Worm (Caenorhabditis elegans): Measurements from ENCODE around the gene C44B7.11.

The C44B7.11 gene

ce11 chrII:6851938-6852337 lies 45.4 kb downstream of the C44B7.11 start, which contains the start of gene C04A2.15:
Gene C04A2.15, plus strand, starts transcription at chrII:6852236.
- TF ChIP-seq F13H6.1 (tag; optimal IDR thresholded peaks at IDR 0.05) (peak; percentile 42), sma-3 (GFP tag; optimal IDR thresholded peaks at IDR 0.05) (no peak)

ce11 chrII:6849308-6849707 lies 48.0 kb downstream of the C44B7.11 start:
- TF ChIP-seq ceh-82 (tag; optimal IDR thresholded peaks at IDR 0.05) (no peak), nhr-10 (tag; optimal IDR thresholded peaks at IDR 0.05) (no peak), alr-1 (tag; optimal IDR thresholded peaks at IDR 0.05) (no peak), R02D3.7 (tag; optimal IDR thresholded peaks at IDR 0.05) (no peak), lin-11 (tag; optimal IDR thresholded peaks at IDR 0.05) (no peak), nhr-237 (tag; optimal IDR thresholded peaks at IDR 0.05) (no peak), sma-3 (GFP tag; optimal IDR thresholded peaks at IDR 0.05) (peak; percentile 82), skn-1 (tag; optimal IDR thresholded peaks at IDR 0.05) (no peak), nhr-6 (tag; optimal IDR thresholded peaks at IDR 0.05) (peak; percentile 56), lin-39 (tag; optimal IDR thresholded peaks at IDR 0.05) (no peak), egl-27 (tag; optimal IDR thresholded peaks at IDR 0.05) (peak; percentile 97), ztf-4 (tag; optimal IDR thresholded peaks at IDR 0.05) (peak; percentile 16), sma-9 (GFP tag; optimal IDR thresholded peaks at IDR 0.05) (peak; percentile 97), sma-9 (tag; optimal IDR thresholded peaks at IDR 0.05) (no peak), lsy-2 (tag; optimal IDR thresholded peaks at IDR 0.05) (peak in 1 of 2 experiments; percentile 63), nhr-25 (tag; optimal IDR thresholded peaks at IDR 0.05) (peak; percentile 90), C34F6.9 (tag; optimal IDR thresholded peaks at IDR 0.05) (peak; percentile 29), crh-2 (tag; optimal IDR thresholded peaks at IDR 0.05) (peak; percentile 61), gmeb-1 (tag; optimal IDR thresholded peaks at IDR 0.05) (peak; percentile 30), ama-1 (optimal IDR thresholded peaks at IDR 0.05) (peak; percentile 65), dmd-4 (tag; optimal IDR thresholded peaks at IDR 0.05) (no peak), nhr-129 (tag; optimal IDR thresholded peaks at IDR 0.05) (peak; percentile 87), peb-1 (tag; optimal IDR thresholded peaks at IDR 0.05) (no peak), mdl-1 (tag; optimal IDR thresholded peaks at IDR 0.05) (peak; percentile 59 to 81), fos-1 (tag; optimal IDR thresholded peaks at IDR 0.05) (peak; percentile 43), sem-4 (tag; optimal IDR thresholded peaks at IDR 0.05) (no peak), Y55F3AM.14 (GFP tag; optimal IDR thresholded peaks at IDR 0.05) (peak; percentile 89), blmp-1 (tag; optimal IDR thresholded peaks at IDR 0.05; ENCODE audit: insufficient read depth) (peak; percentile 90), ztf-11 (tag; optimal IDR thresholded peaks at IDR 0.05) (no peak), unc-39 (tag; optimal IDR thresholded peaks at IDR 0.05) (no peak), nhr-21 (tag; optimal IDR thresholded peaks at IDR 0.05) (peak; percentile 91)

- no peak for TF ChIP-seq gmeb-1 (tag; optimal IDR thresholded peaks at IDR 0.05)
- no peak for TF ChIP-seq aly-2 (tag; optimal IDR thresholded peaks at IDR 0.05)
- peak; percentile 98 for TF ChIP-seq blmp-1 (tag; optimal IDR thresholded peaks at IDR 0.05; ENCODE audit: insufficient read depth)
- TF ChIP-seq nhr-11 (tag; optimal IDR thresholded peaks at IDR 0.05): no peak
- TF ChIP-seq ztf-11 (tag; optimal IDR thresholded peaks at IDR 0.05): no peak
- peak; percentile 51 for TF ChIP-seq nhr-77 (tag; optimal IDR thresholded peaks at IDR 0.05)
- peak; percentile 83 for TF ChIP-seq sma-3 (GFP tag; optimal IDR thresholded peaks at IDR 0.05)
- TF ChIP-seq lin-39 (tag; optimal IDR thresholded peaks at IDR 0.05): no peak
- TF ChIP-seq nhr-10 (tag; optimal IDR thresholded peaks at IDR 0.05): peak; percentile 43
- no peak for TF ChIP-seq peb-1 (tag; optimal IDR thresholded peaks at IDR 0.05)
- TF ChIP-seq ztf-1 (GFP tag; conservative IDR thresholded peaks at IDR 0.05): no peak
- no peak for TF ChIP-seq snpc-4 (tag; optimal IDR thresholded peaks at IDR 0.05)
- TF ChIP-seq ama-1 (optimal IDR thresholded peaks at IDR 0.05): peak; percentile 47
- TF ChIP-seq C34F6.9 (tag; optimal IDR thresholded peaks at IDR 0.05): peak; percentile 35
- peak; percentile 79 for TF ChIP-seq nhr-21 (tag; optimal IDR thresholded peaks at IDR 0.05)
- TF ChIP-seq nhr-6 (tag; optimal IDR thresholded peaks at IDR 0.05): no peak
- TF ChIP-seq sem-4 (tag; optimal IDR thresholded peaks at IDR 0.05): peak; percentile 60
- TF ChIP-seq nhr-12 (tag; optimal IDR thresholded peaks at IDR 0.05): no peak
- no peak for TF ChIP-seq nhr-237 (tag; optimal IDR thresholded peaks at IDR 0.05)
- peak; percentile 28 for TF ChIP-seq ztf-4 (tag; optimal IDR thresholded peaks at IDR 0.05)
- TF ChIP-seq zag-1 (tag; optimal IDR thresholded peaks at IDR 0.05): no peak
- TF ChIP-seq dmd-4 (tag; optimal IDR thresholded peaks at IDR 0.05): no peak
- no peak for TF ChIP-seq mbf-1 (tag; optimal IDR thresholded peaks at IDR 0.05)
- no peak for TF ChIP-seq ZK546.5 (tag; optimal IDR thresholded peaks at IDR 0.05)
- peak; percentile 20 for TF ChIP-seq lin-13 (GFP tag; optimal IDR thresholded peaks at IDR 0.05)
- no peak for TF ChIP-seq skn-1 (tag; optimal IDR thresholded peaks at IDR 0.05)
- no peak for TF ChIP-seq ceh-82 (tag; optimal IDR thresholded peaks at IDR 0.05)
- TF ChIP-seq egl-27 (tag; optimal IDR thresholded peaks at IDR 0.05): peak; percentile 82
- TF ChIP-seq nhr-23 (tag; optimal IDR thresholded peaks at IDR 0.05): no peak
- TF ChIP-seq unc-62 (GFP tag; optimal IDR thresholded peaks at IDR 0.05): peak; percentile 55
- no peak for TF ChIP-seq F13H6.1 (tag; optimal IDR thresholded peaks at IDR 0.05)
- TF ChIP-seq lsy-2 (tag; optimal IDR thresholded peaks at IDR 0.05): peak in 1 of 2 experiments; percentile 58
- no peak for TF ChIP-seq unc-55 (GFP tag; optimal IDR thresholded peaks at IDR 0.05)
- TF ChIP-seq unc-39 (tag; optimal IDR thresholded peaks at IDR 0.05): no peak
- no peak for TF ChIP-seq elt-3 (tag; optimal IDR thresholded peaks at IDR 0.05)
- peak; percentile 67 for TF ChIP-seq fos-1 (tag; optimal IDR thresholded peaks at IDR 0.05)
- TF ChIP-seq Y55F3AM.14 (GFP tag; optimal IDR thresholded peaks at IDR 0.05): peak; percentile 18
- TF ChIP-seq ceh-16 (tag; optimal IDR thresholded peaks at IDR 0.05): no peak
- TF ChIP-seq mab-5 (tag; optimal IDR thresholded peaks at IDR 0.05): no peak
- no peak for TF ChIP-seq lin-11 (tag; optimal IDR thresholded peaks at IDR 0.05)
These were observed 49.4 kb downstream of the C44B7.11 start, which contains the start of gene tbc-6 for ce11 chrII:6847917-6848379. Gene tbc-6, plus strand, starts transcription at chrII:6848124.
